Worm (Caenorhabditis elegans) whole organism, late embryonic: ENCODE results near the gene F37B12.1.

ENCODE experiments used
- ama-1 ChIP-seq: fragments of 150-350 bp; optimal IDR thresholded peaks from 2 replicates; lab custom pipeline; 2014
- ceh-6 ChIP-seq: fragments of 200-800 bp; sonication (Bioruptor generic); optimal IDR thresholded peaks from 2 replicates; lab custom pipeline; 2018; ENCODE audit warnings: mild to moderate bottlenecking, missing genetic modification characterization, missing compliant biosample characterization
- ceh-9 ChIP-seq: sonication (generic microtip); optimal IDR thresholded peaks from 2 replicates; lab custom pipeline; 2016; ENCODE audit warnings: mild to moderate bottlenecking, missing genetic modification characterization, inconsistent platforms, missing compliant biosample characterization
- fkh-10 ChIP-seq: fragments of 150-350 bp; optimal IDR thresholded peaks from 2 replicates; lab custom pipeline; 2014; ENCODE audit warnings: missing biosample characterization, missing genetic modification reagents, missing genetic modification characterization
- hlh-15 ChIP-seq: sonication (generic microtip); optimal IDR thresholded peaks from 2 replicates; lab custom pipeline; 2016; ENCODE audit warnings: missing genetic modification characterization, missing compliant biosample characterization
- hlh-6 ChIP-seq: sonication (generic microtip); optimal IDR thresholded peaks from 2 replicates; lab custom pipeline; 2016; ENCODE audit warnings: missing genotype, missing genetic modification characterization, missing compliant biosample characterization
- mec-3 ChIP-seq: sonication (generic microtip); optimal IDR thresholded peaks from 2 replicates; lab custom pipeline; 2016; ENCODE audit warnings: borderline replicate concordance, missing genetic modification characterization, missing compliant biosample characterization
- nhr-11 ChIP-seq: fragments of 150-350 bp; optimal IDR thresholded peaks from 2 replicates; lab custom pipeline; 2014; ENCODE audit warnings: missing biosample characterization, missing genetic modification characterization
- pax-1 ChIP-seq: fragments of 150-350 bp; optimal IDR thresholded peaks from 2 replicates; lab custom pipeline; 2014; ENCODE audit warnings: missing biosample characterization, missing genetic modification characterization
- pqm-1 ChIP-seq: sonication (generic microtip); optimal IDR thresholded peaks from 2 replicates; lab custom pipeline; 2016; ENCODE audit warnings: missing genetic modification characterization, missing compliant biosample characterization
- rnt-1 ChIP-seq: sonication (generic microtip); optimal IDR thresholded peaks from 2 replicates; lab custom pipeline; 2016; ENCODE audit warnings: missing genetic modification characterization, missing compliant biosample characterization
- sox-4 ChIP-seq: sonication (generic microtip); optimal IDR thresholded peaks from 2 replicates; lab custom pipeline; 2017; ENCODE audit warnings: mild to moderate bottlenecking, missing genetic modification characterization, inconsistent platforms, missing compliant biosample characterization
- tbx-2 ChIP-seq: sonication (generic microtip); optimal IDR thresholded peaks from 2 replicates; lab custom pipeline; 2016; ENCODE audit warnings: missing genetic modification characterization, missing compliant biosample characterization
- ttx-3 ChIP-seq: sonication (generic microtip); optimal IDR thresholded peaks from 2 replicates; lab custom pipeline; 2016; ENCODE audit warnings: missing genetic modification reagents, missing genetic modification characterization, missing compliant biosample characterization

- TF ChIP-seq nhr-11 (no peak), hlh-15 (tag; lab: Kevin White, UChicago) (no peak), fkh-10 (no peak), rnt-1 (tag; lab: Kevin White, UChicago) (no peak), tbx-2 (tag; lab: Kevin White, UChicago) (no peak), mec-3 (tag; lab: Kevin White, UChicago) (no peak), pqm-1 (tag; lab: Kevin White, UChicago) (no peak), ttx-3 (tag; lab: Kevin White, UChicago) (no peak), ceh-9 (no peak), ama-1 (lab: Kevin White, UChicago) (no peak), hlh-6 (no peak), ceh-6 (GFP tag; lab: Kevin White, UChicago) (no peak), pax-1 (tag; lab: Kevin White, UChicago) (no peak), sox-4 (tag; lab: Kevin White, UChicago) (no peak)
Observed at ce11 chrII:9042059-9042458, 13.0 kb upstream of the F37B12.1 start.
